Fruit fly (Drosophila melanogaster): ENCODE measurements around the gene CG11594.

CG11594 gene

DNA sequence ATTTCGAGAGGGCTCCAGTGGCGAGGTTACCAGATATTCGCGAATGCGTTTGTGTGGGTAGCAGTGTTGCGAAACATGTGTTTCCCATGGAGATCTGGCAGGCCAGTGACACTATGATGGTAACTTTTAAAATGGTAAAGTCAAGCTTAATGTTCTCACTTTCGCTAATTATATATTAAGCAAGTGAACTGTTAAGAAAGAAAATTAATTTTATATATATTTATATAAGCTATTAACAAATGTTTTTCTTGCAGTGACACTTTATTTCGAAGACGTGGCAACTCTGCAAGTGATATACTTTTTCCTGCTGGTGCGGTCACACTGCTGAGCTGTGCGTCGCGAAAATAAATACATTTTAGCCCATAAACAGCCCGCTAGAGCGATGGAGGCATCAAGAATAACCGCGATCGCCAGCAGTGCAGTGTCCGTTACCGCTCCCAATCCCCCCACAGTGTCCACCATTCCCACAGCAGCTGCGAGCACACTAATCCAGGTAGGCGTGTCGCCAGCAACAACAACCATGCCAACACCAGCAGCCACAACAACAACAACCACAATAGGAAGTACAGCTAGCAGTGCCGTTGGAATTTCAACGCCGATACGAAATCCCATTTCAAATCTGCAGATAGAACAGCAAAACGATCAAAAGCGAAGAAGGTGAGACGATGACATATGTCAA, 14.6 kb upstream of the CG11594 start, which contains the start of the genes CG11593 and Rcd5 (continued):
- TF ChIP-seq Six4 (GFP tag; optimal IDR thresholded peaks at IDR 0.05) (no peak), E2f2 (GFP tag; IDR thresholded peaks at IDR 0.05) (peak; percentile 63), bigmax (GFP tag; optimal IDR thresholded peaks at IDR 0.05) (no peak), Vsx1 (GFP tag; optimal IDR thresholded peaks at IDR 0.05) (no peak), D19A (tag; optimal IDR thresholded peaks at IDR 0.05) (no peak), CG33213 (GFP tag; optimal IDR thresholded peaks at IDR 0.05) (no peak), Sox102F (GFP tag; optimal IDR thresholded peaks at IDR 0.05) (peak; percentile 65), bowl (GFP tag; IDR thresholded peaks at IDR 0.05) (no peak), fd3F (GFP tag; optimal IDR thresholded peaks at IDR 0.05) (peak; percentile 63), Poxn (GFP tag; IDR thresholded peaks at IDR 0.05) (peak; percentile 60; the same call in 1 of the 2 replicates), CG12744 (GFP tag; optimal IDR thresholded peaks at IDR 0.05) (no peak), Bdp1 (GFP tag; optimal IDR thresholded peaks at IDR 0.05) (no peak), aop (GFP tag; IDR thresholded peaks at IDR 0.05) (no peak), pita (GFP tag; optimal IDR thresholded peaks at IDR 0.05) (no peak), CG17328 (GFP tag; IDR thresholded peaks at IDR 0.05) (peak; percentile 45; the same call in 1 of the 2 replicates), CG3847 (GFP tag; IDR thresholded peaks at IDR 0.05) (peak; percentile 95), CG15011 (GFP tag; optimal IDR thresholded peaks at IDR 0.05) (no peak), yki (optimal IDR thresholded peaks at IDR 0.05) (no peak), CG2202 (tag; optimal IDR thresholded peaks at IDR 0.05) (peak; percentile 31), CG8290 (GFP tag; optimal IDR thresholded peaks at IDR 0.05) (peak; percentile 59), CG8290 (tag; optimal IDR thresholded peaks at IDR 0.05) (no peak), ase (GFP tag; IDR thresholded peaks at IDR 0.05) (peak; percentile 66), CG34376 (GFP tag; optimal IDR thresholded peaks at IDR 0.05) (peak; percentile 8), sisA (GFP tag; IDR thresholded peaks at IDR 0.05) (peak; percentile 88), gcm2 (GFP tag; optimal IDR thresholded peaks at IDR 0.05) (no peak), gt (GFP tag; IDR thresholded peaks at IDR 0.05) (peak; percentile 41; the same call in 1 of the 2 replicates), CG12236 (GFP tag; optimal IDR thresholded peaks at IDR 0.05) (no peak), klu (GFP tag; IDR thresholded peaks at IDR 0.05) (peak; percentile 54; the same call in 1 of the 2 replicates), Pdp1 (GFP tag; optimal IDR thresholded peaks at IDR 0.05) (peak; percentile 36 to 50), Oaz (GFP tag; IDR thresholded peaks at IDR 0.05) (peak; percentile 68), tna (GFP tag; IDR thresholded peaks at IDR 0.05; ENCODE audit: partially characterized antibody) (no peak), ken (GFP tag; IDR thresholded peaks at IDR 0.05) (peak; percentile 86), Deaf1 (tag; optimal IDR thresholded peaks at IDR 0.05) (no peak), Hr51 (GFP tag; optimal IDR thresholded peaks at IDR 0.05) (peak in 1 of 2 experiments; percentile 39), CG3163 (GFP tag; optimal IDR thresholded peaks at IDR 0.05) (no peak), Ets65A (GFP tag) (peak; percentile 51), usp (GFP tag; optimal IDR thresholded peaks at IDR 0.05) (no peak), so (GFP tag; IDR thresholded peaks at IDR 0.05) (no peak), CkIIα-i1 (GFP tag; IDR thresholded peaks at IDR 0.05) (no peak), tap (tag; optimal IDR thresholded peaks at IDR 0.05) (no peak), bsh (GFP tag; optimal IDR thresholded peaks at IDR 0.05) (no peak), CG3838 (GFP tag; optimal IDR thresholded peaks at IDR 0.05) (no peak), slp2 (GFP tag; optimal IDR thresholded peaks at IDR 0.05) (peak; percentile 9), D19B (GFP tag; optimal IDR thresholded peaks at IDR 0.05) (no peak), CG31441 (GFP tag; IDR thresholded peaks at IDR 0.05) (no peak), YL-1 (GFP tag; optimal IDR thresholded peaks at IDR 0.05) (peak; percentile 92), al (GFP tag; IDR thresholded peaks at IDR 0.05) (peak; percentile 82), jing (GFP tag; optimal IDR thresholded peaks at IDR 0.05) (no peak), gsb-n (tag; optimal IDR thresholded peaks at IDR 0.05) (no peak), BtbVII (GFP tag; optimal IDR thresholded peaks at IDR 0.05) (no peak), CG6791 (GFP tag; IDR thresholded peaks at IDR 0.05; ENCODE audit: partially characterized antibody) (no peak), jumu (GFP tag; optimal IDR thresholded peaks at IDR 0.05) (peak; percentile 30)

Measured in whole organism, embryonic.